Worm (Caenorhabditis elegans) whole organism, young adult: ENCODE data around the gene K06H7.8.

Experiments
- B0336.3 ChIP-seq: fragments of 200-800 bp; sonication (Bioruptor generic); IDR thresholded peaks from 2 replicates; pipeline ENCODE4 v1.3.6; 2022; ENCODE audit warnings: missing genetic modification characterization, missing compliant biosample characterization
- D2030.7 ChIP-seq: fragments of 200-800 bp; sonication (Bioruptor generic); IDR thresholded peaks from 2 replicates; pipeline ENCODE4 v1.3.6; 2022; ENCODE audit warnings: missing genetic modification reagents, missing genetic modification characterization, missing compliant biosample characterization
- F33H1.4 ChIP-seq: fragments of 200-800 bp; sonication (Bioruptor generic); IDR thresholded peaks from 2 replicates; pipeline ENCODE4 v1.3.6; 2022; ENCODE audit warnings: missing genetic modification reagents, missing genetic modification characterization, missing compliant biosample characterization
- F52B5.7 ChIP-seq: sonication (generic microtip); optimal IDR thresholded peaks from 2 replicates; lab custom pipeline; 2016; ENCODE audit warnings: mild to moderate bottlenecking, missing genetic modification characterization, missing compliant biosample characterization
- Y53G8AR.9 ChIP-seq: fragments of 200-800 bp; sonication (Bioruptor generic); conservative IDR thresholded peaks from 2 replicates; pipeline ENCODE4 v1.3.6; 2022; ENCODE audit warnings: missing genetic modification reagents, missing genetic modification characterization, missing compliant biosample characterization
- Y79H2A.3 ChIP-seq: fragments of 200-800 bp; sonication (Bioruptor generic); conservative IDR thresholded peaks from 2 replicates; pipeline ENCODE4 v1.3.6; 2022; ENCODE audit warnings: missing genetic modification reagents, missing genetic modification characterization, missing compliant biosample characterization
- aptf-3 ChIP-seq: fragments of 200-800 bp; sonication (Bioruptor generic); IDR thresholded peaks from 2 replicates; pipeline ENCODE4 v1.3.6; 2022; ENCODE audit warnings: missing genetic modification characterization, missing compliant biosample characterization
- cebp-1 ChIP-seq, 2 experiments: fragments of 200-800 bp in 1 of 2; sonication (Bioruptor generic) in 1 of 2; sonication (generic microtip) in 1 of 2; IDR thresholded peaks in 1 of 2; optimal IDR thresholded peaks in 1 of 2; 2 replicates each; pipeline versions ENCODE4 v1.3.6 to Lab custom; 2017 to 2022; ENCODE audit warnings: missing compliant biosample characterization in 2 of 2, missing genetic modification characterization in 2 of 2, mild to moderate bottlenecking in 1 of 2, missing genetic modification reagents in 1 of 2, moderate library complexity in 1 of 2
- cebp-2 ChIP-seq: fragments of 200-800 bp; sonication (Bioruptor generic); IDR thresholded peaks from 2 replicates; pipeline ENCODE4 v1.3.6; 2022; ENCODE audit warnings: missing genetic modification characterization, missing compliant biosample characterization
- chd-7 ChIP-seq: sonication (generic microtip); optimal IDR thresholded peaks from 2 replicates; lab custom pipeline; 2016; ENCODE audit warnings: mild to moderate bottlenecking, missing genetic modification characterization, moderate library complexity, missing compliant biosample characterization
- dox-1 ChIP-seq: fragments of 200-800 bp; sonication (Bioruptor generic); IDR thresholded peaks from 2 replicates; pipeline ENCODE4 v1.3.6; 2022; ENCODE audit warnings: missing genetic modification reagents, missing genetic modification characterization, missing compliant biosample characterization
- dpff-1 ChIP-seq: sonication (generic microtip); optimal IDR thresholded peaks from 2 replicates; lab custom pipeline; 2017; ENCODE audit warnings: mild to moderate bottlenecking, missing genetic modification characterization, missing compliant biosample characterization
- dpl-1 ChIP-seq: fragments of 150-350 bp; optimal IDR thresholded peaks from 2 replicates; lab custom pipeline; 2014; ENCODE audit warnings: missing biosample characterization, missing genetic modification reagents, missing genetic modification characterization
- efl-1 ChIP-seq: fragments of 150-350 bp; optimal IDR thresholded peaks from 2 replicates; lab custom pipeline; 2014; ENCODE audit warnings: missing biosample characterization, missing genetic modification reagents, missing genetic modification characterization
- egl-18 ChIP-seq: fragments of 200-800 bp; sonication (Bioruptor generic); IDR thresholded peaks from 2 replicates; pipeline ENCODE4 v1.3.6; 2022; ENCODE audit warnings: missing genetic modification reagents, missing genetic modification characterization, missing compliant biosample characterization
- egl-44 ChIP-seq: fragments of 200-800 bp; sonication (Bioruptor generic); IDR thresholded peaks from 2 replicates; pipeline ENCODE4 v1.3.6; 2022; ENCODE audit warnings: missing genetic modification reagents, missing genetic modification characterization, missing compliant biosample characterization
- ets-4 ChIP-seq: fragments of 200-800 bp; sonication (Bioruptor generic); optimal IDR thresholded peaks from 2 replicates; lab custom pipeline; 2018; ENCODE audit warnings: mild to moderate bottlenecking, missing genetic modification characterization, missing compliant biosample characterization
- him-1 ChIP-seq: sonication (generic microtip); optimal IDR thresholded peaks from 2 replicates; lab custom pipeline; 2016; ENCODE audit warnings: missing genotype, missing genetic modification reagents, missing genetic modification characterization, missing compliant biosample characterization
- hmg-1.2 ChIP-seq: fragments of 200-800 bp; sonication (Bioruptor generic); IDR thresholded peaks from 2 replicates; pipeline ENCODE4 v1.3.6; 2022; ENCODE audit warnings: missing genetic modification reagents, missing genetic modification characterization, missing compliant biosample characterization
- hsf-1 ChIP-seq: fragments of 200-800 bp; sonication (Bioruptor generic); IDR thresholded peaks from 2 replicates; pipeline ENCODE4 v1.3.6; 2022; ENCODE audit warnings: missing genetic modification reagents, missing genetic modification characterization, missing compliant biosample characterization
- lin-40 ChIP-seq: sonication (generic microtip); optimal IDR thresholded peaks from 2 replicates; lab custom pipeline; 2016; ENCODE audit warnings: missing genetic modification characterization, mild to moderate bottlenecking, missing compliant biosample characterization, missing genotype, missing genetic modification reagents
- lsl-1 ChIP-seq: fragments of 200-800 bp; sonication (Bioruptor generic); optimal IDR thresholded peaks from 2 replicates; lab custom pipeline; 2018; ENCODE audit warnings: mild to moderate bottlenecking, missing genetic modification characterization, moderate library complexity, missing compliant biosample characterization
- madf-6 ChIP-seq: fragments of 200-800 bp; sonication (Bioruptor generic); IDR thresholded peaks from 2 replicates; pipeline ENCODE4 v1.3.6; 2022; ENCODE audit warnings: missing genetic modification reagents, missing genetic modification characterization, missing compliant biosample characterization
- madf-8 ChIP-seq: fragments of 200-800 bp; sonication (Bioruptor generic); conservative IDR thresholded peaks from 2 replicates; pipeline ENCODE4 v1.3.6; 2022; ENCODE audit warnings: missing genetic modification reagents, missing genetic modification characterization, missing compliant biosample characterization
- rcor-1 ChIP-seq: fragments of 200-800 bp; sonication (Bioruptor generic); IDR thresholded peaks from 2 replicates; pipeline ENCODE4 v1.3.6; 2022; ENCODE audit warnings: missing genetic modification reagents, missing genetic modification characterization, missing compliant biosample characterization
- sea-2 ChIP-seq: fragments of 200-800 bp; sonication (Bioruptor generic); IDR thresholded peaks from 2 replicates; pipeline ENCODE4 v1.3.6; 2022; ENCODE audit warnings: missing genetic modification characterization, missing compliant biosample characterization
- snpc-1.3 ChIP-seq: sonication (generic microtip); optimal IDR thresholded peaks from 2 replicates; lab custom pipeline; 2017; ENCODE audit warnings: missing genetic modification characterization, mild to moderate bottlenecking, missing compliant biosample characterization, antibody characterized with exemption, moderate library complexity, missing genotype, missing genetic modification reagents; ENCODE audit not compliant: insufficient read depth
- tbp1 ChIP-seq: fragments of 200-800 bp; sonication (Bioruptor generic); optimal IDR thresholded peaks from 2 replicates; lab custom pipeline; 2018; ENCODE audit warnings: mild to moderate bottlenecking, missing genetic modification characterization, missing compliant biosample characterization
- ztf-18 ChIP-seq: sonication (generic microtip); optimal IDR thresholded peaks from 2 replicates; lab custom pipeline; 2016; ENCODE audit warnings: missing genotype, mild to moderate bottlenecking, missing genetic modification characterization, missing compliant biosample characterization

Gene K06H7.8

ce11 chrIII:8093079-8093623 lies 4.9 kb downstream of the K06H7.8 start, which contains the start of gene K06H7.2 (continued):
- TF ChIP-seq aptf-3 (GFP tag; lab: Robert Waterston, UW): no peak
- TF ChIP-seq lin-40 (tag; lab: Kevin White, UChicago): peak; percentile 4

- TF ChIP-seq cebp-1 (GFP tag; IDR thresholded peaks at IDR 0.05; lab: Robert Waterston, UW): no peak
- TF ChIP-seq cebp-1 (tag; optimal IDR thresholded peaks at IDR 0.05; lab: Kevin White, UChicago): no peak
- TF ChIP-seq dpff-1 (tag; lab: Kevin White, UChicago): no peak
- TF ChIP-seq chd-7 (tag; lab: Kevin White, UChicago): no peak
- no peak for TF ChIP-seq him-1 (tag; lab: Kevin White, UChicago)
- TF ChIP-seq hmg-1.2 (GFP tag; lab: Robert Waterston, UW): no peak
- TF ChIP-seq hsf-1: no peak
- no peak for TF ChIP-seq B0336.3
- TF ChIP-seq egl-44 (GFP tag; lab: Robert Waterston, UW): no peak
- TF ChIP-seq cebp-2: no peak
- no peak for TF ChIP-seq Y53G8AR.9 (GFP tag; lab: Robert Waterston, UW)
- TF ChIP-seq egl-18 (GFP tag; lab: Robert Waterston, UW): no peak
- TF ChIP-seq, all 124 proteins: peak for 0
These were observed 6.6 kb downstream of the K06H7.8 start, which contains the start of gene idi-1 for ce11 chrIII:8091408-8091807. idi-1 (plus strand) TSS chrIII:8091708.

DNA sequence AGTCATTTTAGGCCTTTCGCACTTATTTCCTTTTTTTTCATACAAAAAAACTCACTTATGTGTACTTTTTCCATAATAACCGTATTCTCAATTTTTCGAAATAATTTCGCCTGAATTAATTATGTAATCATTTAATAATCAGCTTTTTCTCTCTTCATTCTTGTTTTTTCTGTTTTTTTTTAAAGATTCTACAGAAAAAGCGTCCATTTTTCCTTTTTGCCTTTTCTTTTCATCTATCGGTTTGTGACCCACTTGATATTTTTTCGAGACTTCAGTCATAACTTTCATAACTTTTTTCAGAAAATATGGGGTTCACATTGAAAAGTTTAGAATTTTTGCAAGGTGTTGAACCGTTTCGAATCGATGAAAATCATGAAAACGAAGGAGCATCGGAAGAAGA lies 9.8 kb downstream of the K06H7.8 start, which contains the start of gene vms-1:
vms-1 (plus strand) TSS at position 301 of the 400 bp plus-strand sequence.
- TF ChIP-seq dox-1 (GFP tag; lab: Robert Waterston, UW) (no peak), madf-8 (no peak), snpc-1.3 (tag; lab: Kevin White, UChicago) (no peak), ztf-18 (tag; lab: Kevin White, UChicago) (no peak), ets-4 (GFP tag; lab: Kevin White, UChicago) (no peak)

DNA sequence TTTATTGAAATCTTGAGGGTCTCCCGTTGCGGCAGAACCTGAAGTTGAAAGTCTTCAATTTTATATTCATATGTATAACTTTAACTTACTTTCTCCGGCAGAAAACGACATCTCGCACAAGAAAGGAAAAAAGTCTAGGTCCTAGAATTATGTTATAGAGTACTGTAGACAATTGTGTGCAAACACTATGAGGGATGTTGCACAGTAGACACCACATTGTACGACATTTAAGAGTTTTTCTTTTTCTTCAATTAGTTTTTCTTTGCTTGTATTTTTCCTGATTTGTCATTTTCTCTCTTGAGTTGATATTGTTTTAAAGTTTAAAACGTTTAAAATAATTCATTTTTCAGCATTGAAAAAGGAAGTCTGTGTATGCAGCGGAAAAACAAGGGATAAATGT lies 12.7 kb downstream of the K06H7.8 start, which contains the start of the genes K06H7.7 and grp-1:
K06H7.7 (minus strand) TSS at position 121 of the 400 bp plus-strand sequence.
grp-1 (plus strand) TSS at position 351 of the 400 bp plus-strand sequence.
- TF ChIP-seq lin-40 (tag; lab: Kevin White, UChicago): no peak
- TF ChIP-seq madf-6 (GFP tag; lab: Robert Waterston, UW): peak; percentile 31; the same call in 1 of the 2 replicates
- TF ChIP-seq tbp1: peak; percentile 1
- TF ChIP-seq hmg-1.2 (GFP tag; lab: Robert Waterston, UW): peak; percentile 27; the same call in 1 of the 2 replicates
- TF ChIP-seq F33H1.4 (GFP tag; lab: Robert Waterston, UW): 0 out of 2 replicates have a peak, but pooled peaks have one; percentile 26
- TF ChIP-seq lsl-1 (GFP tag; lab: Kevin White, UChicago): peak; percentile 77
- TF ChIP-seq Y79H2A.3 (GFP tag; lab: Robert Waterston, UW): no peak

DNA sequence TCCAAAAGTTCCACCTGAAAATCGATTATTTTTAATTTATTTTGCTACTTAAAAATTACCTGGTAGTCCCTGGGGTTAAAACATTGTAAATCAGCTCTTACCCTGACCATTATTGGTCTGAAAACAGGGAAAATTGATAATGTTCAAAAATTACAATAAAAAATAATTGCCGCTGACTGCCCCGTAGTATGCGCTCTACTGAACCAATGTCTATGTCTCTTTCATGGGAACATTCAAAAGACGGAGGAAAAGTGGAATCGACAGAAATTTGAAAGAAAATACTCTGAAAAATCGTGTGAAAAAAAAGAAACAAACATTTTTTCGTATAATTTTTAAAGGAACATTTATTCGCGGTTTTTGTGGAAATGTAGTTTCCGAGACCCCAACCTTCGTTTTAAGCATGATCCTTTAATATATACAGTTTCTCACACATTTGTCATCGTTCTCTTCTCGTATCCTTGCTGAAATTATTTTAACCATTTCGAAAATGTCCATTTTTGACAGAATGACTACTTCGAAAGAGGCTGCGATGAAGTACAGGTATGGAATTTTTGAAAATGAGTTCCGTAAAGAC lies 17.8 kb downstream of the K06H7.8 start, which contains the start of the genes dcr-1 and apc-2:
dcr-1 (minus strand) TSS at position 117 of the 574 bp plus-strand sequence.
apc-2 (plus strand) TSS at position 465 of the 574 bp plus-strand sequence.
- TF ChIP-seq rcor-1 (no peak), sea-2 (GFP tag; lab: Robert Waterston, UW) (no peak), F52B5.7 (tag; lab: Kevin White, UChicago) (no peak), efl-1 (GFP tag; lab: Kevin White, UChicago) (peak; percentile 67), D2030.7 (GFP tag; lab: Robert Waterston, UW) (peak; percentile 32; the same call in 1 of the 2 replicates), dpl-1 (GFP tag; lab: Kevin White, UChicago) (peak; percentile 36), F33H1.4 (GFP tag; lab: Robert Waterston, UW) (peak; percentile 63), madf-6 (GFP tag; lab: Robert Waterston, UW) (0 out of 2 replicates have a peak, but pooled peaks have one; percentile 35), lsl-1 (GFP tag; lab: Kevin White, UChicago) (peak; percentile 68)
